Fruit fly (Drosophila melanogaster) whole organism, embryonic: ENCODE measurements around the gene cdi.
A peak's percentile ranks its signal among the peaks of the same experiment; 100 is the strongest.

Source experiments
- ATbp ChIP-seq: fragments of 200-800 bp; sonication (Bioruptor generic); optimal IDR thresholded peaks from 2 replicates; lab custom pipeline; 2017; ENCODE audit warnings: missing biosample characterization, mild to moderate bottlenecking, missing genetic modification characterization, missing genetic modification reagents
- C15 ChIP-seq: fragments of 200-800 bp; sonication (Bioruptor generic); IDR thresholded peaks from 3 replicates; pipeline ENCODE4 v1.3.6; 2022; ENCODE audit warnings: missing biosample characterization, missing genetic modification characterization
- CG10274 ChIP-seq: fragments of 200-800 bp; sonication (Bioruptor generic); optimal IDR thresholded peaks from 3 replicates; lab custom pipeline; 2017; ENCODE audit warnings: missing biosample characterization, mild to moderate bottlenecking, missing genetic modification characterization
- CG10366 ChIP-seq: fragments of 200-800 bp; sonication (Bioruptor generic); IDR thresholded peaks from 2 replicates; pipeline ENCODE4 v1.3.6; 2022; ENCODE audit warnings: missing biosample characterization, missing genetic modification characterization
- CG11695 ChIP-seq: fragments of 200-800 bp; sonication (Bioruptor generic); IDR thresholded peaks from 3 replicates; pipeline ENCODE4 v1.3.6; 2022; ENCODE audit warnings: missing biosample characterization, missing genetic modification characterization
- CG12155 ChIP-seq: fragments of 200-800 bp; sonication (Bioruptor generic); optimal IDR thresholded peaks from 3 replicates; lab custom pipeline; 2016; ENCODE audit warnings: missing biosample characterization, missing genetic modification characterization
- CG12769 ChIP-seq: fragments of 200-800 bp; sonication (Bioruptor generic); optimal IDR thresholded peaks from 2 replicates; lab custom pipeline; 2019; ENCODE audit warnings: missing biosample characterization, mild to moderate bottlenecking, missing genetic modification characterization, moderate library complexity
- CG14050 ChIP-seq: fragments of 200-800 bp; sonication (Bioruptor generic); IDR thresholded peaks from 3 replicates; pipeline ENCODE4 v1.3.6; 2022; ENCODE audit warnings: missing biosample characterization, missing genetic modification characterization
- CG15479 ChIP-seq: fragments of 200-800 bp; sonication (Bioruptor generic); optimal IDR thresholded peaks from 3 replicates; lab custom pipeline; 2019; ENCODE audit warnings: missing biosample characterization, mild to moderate bottlenecking, missing genetic modification characterization, moderate library complexity
- CG16813 ChIP-seq: fragments of 200-800 bp; sonication (Bioruptor generic); IDR thresholded peaks from 3 replicates; pipeline ENCODE4 v1.3.6; 2022; ENCODE audit warnings: missing biosample characterization, missing genetic modification characterization; ENCODE audit not compliant: partially characterized antibody
- CG2129 ChIP-seq: fragments of 200-800 bp; sonication (Bioruptor generic); IDR thresholded peaks from 2 replicates; pipeline ENCODE4 v1.3.6; 2022; ENCODE audit warnings: missing biosample characterization, missing genetic modification characterization; ENCODE audit not compliant: partially characterized antibody
- CG2712 ChIP-seq: fragments of 200-800 bp; optimal IDR thresholded peaks from 3 replicates; lab custom pipeline; 2019; ENCODE audit warnings: missing biosample characterization, mild to moderate bottlenecking, missing genetic modification characterization, moderate library complexity
- CG3726 ChIP-seq: fragments of 200-800 bp; sonication (Bioruptor generic); IDR thresholded peaks from 3 replicates; pipeline ENCODE4, ENCODE4 v1.3.6; 2022; ENCODE audit warnings: missing biosample characterization, missing genetic modification characterization
- CG43689 ChIP-seq: fragments of 200-800 bp; sonication (Bioruptor generic); IDR thresholded peaks from 2 replicates; pipeline ENCODE4 v1.3.6; 2022; ENCODE audit warnings: missing biosample characterization, missing genetic modification characterization
- CG7839 ChIP-seq: fragments of 200-800 bp; sonication (Bioruptor generic); optimal IDR thresholded peaks from 3 replicates; lab custom pipeline; 2018; ENCODE audit warnings: missing biosample characterization, mild to moderate bottlenecking, missing genetic modification characterization, moderate library complexity
- CG8290 ChIP-seq, 3 experiments: fragments of 200-800 bp; sonication (Bioruptor generic); optimal IDR thresholded peaks; 2 replicates each; lab custom pipeline; 2016 to 2019; ENCODE audit warnings: missing biosample characterization in 3 of 3, missing genetic modification characterization in 3 of 3, mild to moderate bottlenecking in 2 of 3, moderate library complexity in 1 of 3
- CG8944 ChIP-seq: fragments of 200-800 bp; sonication (Bioruptor generic); optimal IDR thresholded peaks from 3 replicates; lab custom pipeline; 2016; ENCODE audit warnings: missing biosample characterization, missing genetic modification characterization
- CG9817 ChIP-seq: fragments of 200-800 bp; sonication (Bioruptor generic); optimal IDR thresholded peaks from 2 replicates; lab custom pipeline; 2018; ENCODE audit warnings: missing biosample characterization, mild to moderate bottlenecking, missing genetic modification characterization, moderate library complexity
- Deaf1 ChIP-seq: fragments of 200-800 bp; optimal IDR thresholded peaks from 3 replicates; lab custom pipeline; 2019; ENCODE audit warnings: missing biosample characterization, mild to moderate bottlenecking, missing genetic modification characterization, moderate library complexity
- Drgx ChIP-seq: fragments of 200-800 bp; sonication (Bioruptor generic); IDR thresholded peaks from 2 replicates; pipeline ENCODE4 v1.3.6; 2022; ENCODE audit warnings: missing biosample characterization, missing genetic modification characterization
- E2f2 ChIP-seq: fragments of 200-800 bp; sonication (Bioruptor generic); IDR thresholded peaks from 2 replicates; pipeline ENCODE4 v1.3.6; 2022; ENCODE audit warnings: missing biosample characterization, missing genetic modification characterization
- Eip74EF ChIP-seq, 2 experiments: fragments of 200-800 bp in 1 of 2; fragments of >200 bp in 1 of 2; sonication (Bioruptor generic) in 1 of 2; optimal IDR thresholded peaks; 2 replicates each; lab custom pipeline; 2017 to 2019; ENCODE audit warnings: missing biosample characterization in 2 of 2, missing genetic modification characterization in 2 of 2, mild to moderate bottlenecking in 1 of 2, moderate library complexity in 1 of 2
- HLH3B ChIP-seq: fragments of 200-800 bp; sonication (Bioruptor generic); IDR thresholded peaks from 2 replicates; pipeline ENCODE4 v1.3.6; 2022; ENCODE audit warnings: missing biosample characterization, missing genetic modification characterization
- Hmr ChIP-seq: fragments of 200-800 bp; sonication (Bioruptor generic); optimal IDR thresholded peaks from 3 replicates; lab custom pipeline; 2017; ENCODE audit warnings: mild to moderate bottlenecking, missing biosample characterization, missing genetic modification reagents, missing genetic modification characterization
- Lim3 ChIP-seq: fragments of 200-800 bp; sonication (Bioruptor generic); IDR thresholded peaks from 2 replicates; pipeline ENCODE4 v1.3.6; 2022; ENCODE audit warnings: missing biosample characterization, missing genetic modification characterization
- NC2α ChIP-seq: fragments of 200-800 bp; sonication (Bioruptor generic); optimal IDR thresholded peaks from 2 replicates; lab custom pipeline; 2016; ENCODE audit warnings: missing biosample characterization, missing genetic modification characterization
- NFAT ChIP-seq: fragments of 200-800 bp; sonication (Bioruptor generic); IDR thresholded peaks from 2 replicates; pipeline ENCODE4 v1.3.6; 2022; ENCODE audit warnings: missing biosample characterization, missing genetic modification characterization
- PHDP ChIP-seq: fragments of 200-800 bp; sonication (Bioruptor generic); optimal IDR thresholded peaks from 3 replicates; lab custom pipeline; 2018; ENCODE audit warnings: missing biosample characterization, mild to moderate bottlenecking, missing genetic modification characterization, moderate library complexity
- Pdp1 ChIP-seq, 2 experiments: fragments of 200-800 bp; sonication (Bioruptor generic); optimal IDR thresholded peaks; 3 replicates each; lab custom pipeline; 2016; ENCODE audit warnings: missing biosample characterization in 2 of 2, missing genetic modification characterization in 2 of 2, mild to moderate bottlenecking in 1 of 2, moderate library complexity in 1 of 2
- Scr ChIP-seq: fragments of 200-800 bp; sonication (Bioruptor generic); IDR thresholded peaks from 2 replicates; pipeline ENCODE4 v1.3.6; 2022; ENCODE audit warnings: missing biosample characterization, missing genetic modification characterization; ENCODE audit not compliant: partially characterized antibody
- ara ChIP-seq: fragments of 200-800 bp; sonication (Bioruptor generic); IDR thresholded peaks from 2 replicates; pipeline ENCODE4 v1.3.6; 2022; ENCODE audit warnings: missing biosample characterization, missing genetic modification characterization
- btn ChIP-seq: fragments of 200-800 bp; sonication (Bioruptor generic); optimal IDR thresholded peaks from 2 replicates; lab custom pipeline; 2016; ENCODE audit warnings: missing biosample characterization, missing genetic modification characterization
- chinmo ChIP-seq: fragments of 200-800 bp; sonication (Bioruptor generic); IDR thresholded peaks from 4 replicates; pipeline ENCODE4 v1.3.6; 2022; ENCODE audit warnings: missing biosample characterization, missing genetic modification characterization; ENCODE audit not compliant: partially characterized antibody
- crc ChIP-seq: fragments of 200-800 bp; sonication (Bioruptor generic); optimal IDR thresholded peaks from 2 replicates; lab custom pipeline; 2016; ENCODE audit warnings: missing biosample characterization, missing genetic modification characterization
- croc ChIP-seq: fragments of 200-800 bp; sonication (Bioruptor generic); conservative IDR thresholded peaks from 3 replicates; pipeline ENCODE4 v1.3.6; 2022; ENCODE audit warnings: missing biosample characterization, missing genetic modification characterization
- ftz-f1 ChIP-seq: fragments of 200-800 bp; sonication (Bioruptor generic); optimal IDR thresholded peaks from 2 replicates; lab custom pipeline; 2016; ENCODE audit warnings: missing biosample characterization, missing genetic modification characterization
- gsb-n ChIP-seq: fragments of 200-800 bp; sonication (Bioruptor generic); optimal IDR thresholded peaks from 3 replicates; lab custom pipeline; 2018; ENCODE audit warnings: missing biosample characterization, mild to moderate bottlenecking, missing genetic modification characterization
- hkb ChIP-seq, 2 experiments: fragments of 200-800 bp in 1 of 2; fragments of >200 bp in 1 of 2; sonication (Bioruptor generic) in 1 of 2; IDR thresholded peaks in 1 of 2; optimal IDR thresholded peaks in 1 of 2; 2 replicates each; pipeline versions ENCODE4 v1.3.6 to Lab custom; 2017 to 2022; ENCODE audit warnings: missing biosample characterization in 1 of 2, missing genetic modification characterization in 1 of 2
- lilli ChIP-seq: fragments of 200-800 bp; sonication (Bioruptor generic); optimal IDR thresholded peaks from 3 replicates; lab custom pipeline; 2016; ENCODE audit warnings: missing biosample characterization, missing genetic modification characterization
- lmd ChIP-seq: fragments of 200-800 bp; sonication (Bioruptor generic); IDR thresholded peaks from 2 replicates; pipeline ENCODE4 v1.3.6; 2022; ENCODE audit warnings: missing biosample characterization, missing genetic modification characterization
- lola ChIP-seq, 3 experiments: fragments of >200 bp in 2 of 3; fragments of 200-800 bp in 1 of 3; sonication (Bioruptor generic) in 1 of 3; optimal IDR thresholded peaks; 2 replicates each; lab custom pipeline; 2017 to 2019; ENCODE audit warnings: missing biosample characterization in 3 of 3, missing genetic modification characterization in 3 of 3, mild to moderate bottlenecking in 1 of 3, moderate library complexity in 1 of 3
- mirr ChIP-seq: fragments of 200-800 bp; sonication (Bioruptor generic); optimal IDR thresholded peaks from 3 replicates; lab custom pipeline; 2018; ENCODE audit warnings: missing biosample characterization, mild to moderate bottlenecking, missing genetic modification characterization
- nmo ChIP-seq: fragments of 200-800 bp; sonication (Bioruptor generic); optimal IDR thresholded peaks from 2 replicates; lab custom pipeline; 2018; ENCODE audit warnings: missing biosample characterization, mild to moderate bottlenecking, missing genetic modification characterization, moderate library complexity
- ranshi ChIP-seq: fragments of 200-800 bp; sonication (Bioruptor generic); IDR thresholded peaks from 2 replicates; pipeline ENCODE4 v1.3.6; 2022; ENCODE audit warnings: missing biosample characterization, missing genetic modification characterization
- sna ChIP-seq: fragments of 200-800 bp; sonication (Bioruptor generic); IDR thresholded peaks from 2 replicates; pipeline ENCODE4 v1.3.6; 2022; ENCODE audit warnings: missing biosample characterization, missing genetic modification characterization; ENCODE audit not compliant: partially characterized antibody
- sqz ChIP-seq: fragments of 200-800 bp; sonication (Bioruptor generic); optimal IDR thresholded peaks from 3 replicates; lab custom pipeline; 2018; ENCODE audit warnings: missing biosample characterization, mild to moderate bottlenecking, missing genetic modification characterization
- stwl ChIP-seq: fragments of 200-800 bp; sonication (Bioruptor generic); optimal IDR thresholded peaks from 3 replicates; lab custom pipeline; 2018; ENCODE audit warnings: missing biosample characterization, mild to moderate bottlenecking, missing genetic modification characterization, moderate library complexity
- sug ChIP-seq: fragments of 200-800 bp; optimal IDR thresholded peaks from 2 replicates; lab custom pipeline; 2019; ENCODE audit warnings: missing biosample characterization, mild to moderate bottlenecking, missing genetic modification characterization, moderate library complexity

The cdi gene

DNA sequence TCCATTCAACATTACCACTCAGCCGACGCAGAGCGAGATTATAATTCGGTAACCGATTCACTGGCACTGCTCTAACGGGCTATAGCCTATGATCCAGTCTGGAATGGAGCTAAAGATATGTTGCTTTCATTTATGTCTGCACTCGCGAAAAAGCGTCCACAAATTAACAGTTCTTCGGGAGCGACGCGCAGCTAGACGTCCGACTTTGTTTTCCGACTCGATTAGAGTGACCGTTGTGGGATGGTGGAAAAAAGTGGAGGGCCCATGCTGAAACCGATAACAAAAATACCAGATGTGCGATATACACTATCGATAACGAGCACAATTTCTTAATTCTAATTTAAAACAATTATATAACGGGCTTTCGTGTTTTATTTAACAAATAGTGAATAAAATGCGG, at the start of gene cdi (continued):
- TF ChIP-seq ATbp (GFP tag; lab: Kevin White, UChicago) (no peak), CG12769 (peak; percentile 54), CG9817 (no peak), Eip74EF (GFP tag; optimal IDR thresholded peaks at IDR 0.05; lab: Kevin White, UChicago) (no peak), CG8290 (GFP tag; optimal IDR thresholded peaks at IDR 0.05; lab: Kevin White, UChicago) (no peak), CG8290 (tag; optimal IDR thresholded peaks at IDR 0.05; lab: Kevin White, UChicago) (peak in 1 of 2 experiments; percentile 71), ara (no peak), CG2129 (GFP tag; lab: Robert Waterston, UW) (peak; percentile 48; the same call in 1 of the 2 replicates), sqz (GFP tag; lab: Kevin White, UChicago) (peak; percentile 79), crc (no peak), CG7839 (tag; lab: Kevin White, UChicago) (no peak), C15 (GFP tag; lab: Robert Waterston, UW) (no peak), HLH3B (GFP tag; lab: Robert Waterston, UW) (no peak), mirr (GFP tag; lab: Kevin White, UChicago) (peak; percentile 9), CG2712 (tag; lab: Kevin White, UChicago) (peak; percentile 20), Hmr (GFP tag; lab: Kevin White, UChicago) (peak; percentile 8), CG12155 (GFP tag; lab: Kevin White, UChicago) (no peak), sug (tag; lab: Kevin White, UChicago) (peak; percentile 52), croc (GFP tag; lab: Robert Waterston, UW) (no peak), CG43689 (GFP tag; lab: Robert Waterston, UW) (no peak), Drgx (GFP tag; lab: Robert Waterston, UW) (no peak), Scr (GFP tag; lab: Robert Waterston, UW) (peak; percentile 75), CG16813 (GFP tag; lab: Robert Waterston, UW) (peak; percentile 67; the same call in 2 of the 3 replicates), btn (GFP tag; lab: Kevin White, UChicago) (no peak), hkb (optimal IDR thresholded peaks at IDR 0.05; lab: Kevin White, UChicago) (no peak), hkb (GFP tag; IDR thresholded peaks at IDR 0.05; lab: Robert Waterston, UW) (peak; percentile 29; the same call in 1 of the 2 replicates), sna (GFP tag; lab: Robert Waterston, UW) (peak; percentile 62), CG11695 (GFP tag; lab: Robert Waterston, UW) (0 out of 3 replicates have a peak, but pooled peaks have one; percentile 44), nmo (GFP tag; lab: Kevin White, UChicago) (peak; percentile 15), PHDP (tag; lab: Kevin White, UChicago) (peak; percentile 9), stwl (peak; percentile 33), lilli (GFP tag; lab: Kevin White, UChicago) (peak; percentile 24), CG10274 (GFP tag; lab: Kevin White, UChicago) (no peak), CG3726 (GFP tag; lab: Robert Waterston, UW) (no peak), NC2α (GFP tag; lab: Kevin White, UChicago) (peak; percentile 24), Lim3 (GFP tag; lab: Robert Waterston, UW) (no peak), Deaf1 (tag; lab: Kevin White, UChicago) (peak; percentile 74), lmd (GFP tag; lab: Robert Waterston, UW) (no peak), Pdp1 (GFP tag; optimal IDR thresholded peaks at IDR 0.05; lab: Kevin White, UChicago) (peak in 1 of 2 experiments; percentile 99), lola (GFP tag; optimal IDR thresholded peaks at IDR 0.05; lab: Kevin White, UChicago) (no peak), ranshi (GFP tag; lab: Robert Waterston, UW) (no peak; the same call in 1 of the 2 replicates), CG15479 (GFP tag; lab: Kevin White, UChicago) (no peak), E2f2 (GFP tag; lab: Robert Waterston, UW) (peak; percentile 26; the same call in 1 of the 2 replicates), NFAT (GFP tag; lab: Robert Waterston, UW) (0 out of 2 replicates have a peak, but pooled peaks have one; percentile 15), chinmo (GFP tag; lab: Robert Waterston, UW) (0 out of 4 replicates have a peak, but pooled peaks have one; percentile 63), CG8944 (GFP tag; lab: Kevin White, UChicago) (no peak), ftz-f1 (peak; percentile 11), gsb-n (tag; lab: Kevin White, UChicago) (peak; percentile 3), CG10366 (no peak), CG14050 (GFP tag; lab: Robert Waterston, UW) (0 out of 3 replicates have a peak, but pooled peaks have one; percentile 24)
